Worm (Caenorhabditis elegans) whole organism, late embryonic: ENCODE measurements around the gene acr-21.

Experiments used
- C08G9.2 ChIP-seq: sonication (generic microtip); optimal IDR thresholded peaks from 2 replicates; lab custom pipeline; 2016; ENCODE audit warnings: mild to moderate bottlenecking, missing genetic modification characterization, moderate library complexity, missing compliant biosample characterization
- F13H6.1 ChIP-seq: sonication (generic microtip); optimal IDR thresholded peaks from 2 replicates; lab custom pipeline; 2016; ENCODE audit warnings: missing genetic modification characterization, missing compliant biosample characterization
- K09A11.1 ChIP-seq: sonication (generic microtip); optimal IDR thresholded peaks from 2 replicates; lab custom pipeline; 2017; ENCODE audit warnings: antibody characterized with exemption, mild to moderate bottlenecking, missing genetic modification characterization, missing compliant biosample characterization; ENCODE audit not compliant: insufficient read depth
- ahr-1 ChIP-seq: sonication (generic microtip); optimal IDR thresholded peaks from 2 replicates; lab custom pipeline; 2016; ENCODE audit warnings: missing genetic modification characterization, missing compliant biosample characterization
- ama-1 ChIP-seq: fragments of 150-350 bp; optimal IDR thresholded peaks from 2 replicates; lab custom pipeline; 2014
- ceh-18 ChIP-seq: sonication (generic microtip); optimal IDR thresholded peaks from 2 replicates; lab custom pipeline; 2016; ENCODE audit warnings: missing genetic modification characterization, missing compliant biosample characterization
- ceh-2 ChIP-seq: sonication (generic microtip); optimal IDR thresholded peaks from 2 replicates; lab custom pipeline; 2016; ENCODE audit warnings: missing genotype, missing genetic modification characterization, missing compliant biosample characterization
- ceh-31 ChIP-seq: sonication (generic microtip); optimal IDR thresholded peaks from 2 replicates; lab custom pipeline; 2016; ENCODE audit warnings: missing genetic modification characterization, missing compliant biosample characterization
- ceh-34 ChIP-seq: sonication (generic microtip); optimal IDR thresholded peaks from 2 replicates; lab custom pipeline; 2016; ENCODE audit warnings: mild to moderate bottlenecking, missing genetic modification characterization, missing compliant biosample characterization
- ceh-45 ChIP-seq: fragments of 200-800 bp; sonication (Bioruptor generic); IDR thresholded peaks from 2 replicates; pipeline ENCODE4 v1.3.6; 2022; ENCODE audit warnings: missing genetic modification reagents, missing genetic modification characterization, missing compliant biosample characterization
- che-1 ChIP-seq: sonication (generic microtip); optimal IDR thresholded peaks from 2 replicates; lab custom pipeline; 2016; ENCODE audit warnings: mild to moderate bottlenecking, missing genetic modification characterization, missing compliant biosample characterization
- dve-1 ChIP-seq: sonication (generic microtip); optimal IDR thresholded peaks from 2 replicates; lab custom pipeline; 2017; ENCODE audit warnings: antibody characterized with exemption, mild to moderate bottlenecking, missing genetic modification characterization, missing compliant biosample characterization
- elt-2 ChIP-seq: sonication (generic microtip); optimal IDR thresholded peaks from 2 replicates; lab custom pipeline; 2016; ENCODE audit warnings: missing genetic modification reagents, missing genetic modification characterization, missing compliant biosample characterization
- ets-4 ChIP-seq: sonication (generic microtip); optimal IDR thresholded peaks from 2 replicates; lab custom pipeline; 2016; ENCODE audit warnings: missing genetic modification characterization, missing compliant biosample characterization
- fax-1 ChIP-seq: sonication (generic microtip); optimal IDR thresholded peaks from 2 replicates; lab custom pipeline; 2016; ENCODE audit warnings: missing genotype, missing genetic modification characterization, missing compliant biosample characterization
- fkh-10 ChIP-seq: fragments of 150-350 bp; optimal IDR thresholded peaks from 2 replicates; lab custom pipeline; 2014; ENCODE audit warnings: missing biosample characterization, missing genetic modification reagents, missing genetic modification characterization
- fkh-6 ChIP-seq: sonication (generic microtip); optimal IDR thresholded peaks from 2 replicates; lab custom pipeline; 2016; ENCODE audit warnings: missing genetic modification characterization, missing compliant biosample characterization
- hlh-30 ChIP-seq: sonication (generic microtip); optimal IDR thresholded peaks from 2 replicates; lab custom pipeline; 2017; ENCODE audit warnings: antibody characterized with exemption, missing genetic modification characterization, missing compliant biosample characterization; ENCODE audit not compliant: insufficient read depth
- mec-3 ChIP-seq: sonication (generic microtip); optimal IDR thresholded peaks from 2 replicates; lab custom pipeline; 2016; ENCODE audit warnings: borderline replicate concordance, missing genetic modification characterization, missing compliant biosample characterization
- nfya-1 ChIP-seq: sonication (generic microtip); optimal IDR thresholded peaks from 2 replicates; lab custom pipeline; 2017; ENCODE audit warnings: missing genetic modification characterization, mild to moderate bottlenecking, missing compliant biosample characterization, antibody characterized with exemption, moderate library complexity
- nhr-232 ChIP-seq: sonication (generic microtip); optimal IDR thresholded peaks from 2 replicates; lab custom pipeline; 2016; ENCODE audit warnings: missing genetic modification characterization, missing compliant biosample characterization
- npax-4 ChIP-seq: sonication (generic microtip); optimal IDR thresholded peaks from 2 replicates; lab custom pipeline; 2016; ENCODE audit warnings: missing genetic modification characterization, missing compliant biosample characterization
- odd-2 ChIP-seq: sonication (generic microtip); optimal IDR thresholded peaks from 2 replicates; lab custom pipeline; 2017; ENCODE audit warnings: antibody characterized with exemption, mild to moderate bottlenecking, missing genetic modification characterization, missing compliant biosample characterization
- pax-1 ChIP-seq: fragments of 150-350 bp; optimal IDR thresholded peaks from 2 replicates; lab custom pipeline; 2014; ENCODE audit warnings: missing biosample characterization, missing genetic modification characterization
- pha-2 ChIP-seq: sonication (generic microtip); optimal IDR thresholded peaks from 2 replicates; lab custom pipeline; 2017; ENCODE audit warnings: mild to moderate bottlenecking, missing genetic modification characterization, missing compliant biosample characterization
- pqm-1 ChIP-seq: sonication (generic microtip); optimal IDR thresholded peaks from 2 replicates; lab custom pipeline; 2016; ENCODE audit warnings: missing genetic modification characterization, missing compliant biosample characterization
- sox-2 ChIP-seq: fragments of 200-800 bp; sonication (Bioruptor generic); IDR thresholded peaks from 2 replicates; pipeline ENCODE4 v1.3.6; 2022; ENCODE audit warnings: missing genetic modification reagents, missing genetic modification characterization, missing compliant biosample characterization
- syd-9 ChIP-seq: sonication (generic microtip); optimal IDR thresholded peaks from 2 replicates; lab custom pipeline; 2016; ENCODE audit warnings: mild to moderate bottlenecking, missing genetic modification characterization, moderate library complexity, missing compliant biosample characterization
- tbx-2 ChIP-seq: sonication (generic microtip); optimal IDR thresholded peaks from 2 replicates; lab custom pipeline; 2016; ENCODE audit warnings: missing genetic modification characterization, missing compliant biosample characterization
- tbx-7 ChIP-seq: sonication (generic microtip); optimal IDR thresholded peaks from 2 replicates; lab custom pipeline; 2016; ENCODE audit warnings: missing genotype, missing genetic modification characterization, missing compliant biosample characterization
- unc-42 ChIP-seq: sonication (generic microtip); optimal IDR thresholded peaks from 2 replicates; lab custom pipeline; 2016; ENCODE audit warnings: missing genotype, missing genetic modification characterization, missing compliant biosample characterization
- unc-55 ChIP-seq: sonication (generic microtip); optimal IDR thresholded peaks from 2 replicates; lab custom pipeline; 2017; ENCODE audit warnings: missing biosample characterization, missing genetic modification reagents, missing genetic modification characterization

The acr-21 gene

ce11 chrIII:6606641-6607040 is 25.0 kb downstream of the acr-21 start:
- TF ChIP-seq che-1 (tag; lab: Kevin White, UChicago) (no peak), pha-2 (tag; lab: Kevin White, UChicago) (no peak), ceh-31 (no peak), dve-1 (tag; lab: Kevin White, UChicago) (no peak), sox-2 (no peak), unc-42 (tag; lab: Kevin White, UChicago) (no peak), ama-1 (no peak), ets-4 (tag; lab: Kevin White, UChicago) (no peak), fax-1 (tag; lab: Kevin White, UChicago) (no peak), tbx-7 (tag; lab: Kevin White, UChicago) (no peak), pqm-1 (no peak), pax-1 (tag; lab: Kevin White, UChicago) (no peak), syd-9 (no peak), nhr-232 (no peak), tbx-2 (tag; lab: Kevin White, UChicago) (no peak)

ce11 chrIII:6607067-6607466 is 25.4 kb downstream of the acr-21 start:
- TF ChIP-seq K09A11.1 (tag; lab: Kevin White, UChicago) (no peak), elt-2 (tag; lab: Kevin White, UChicago) (no peak)

- no peak for TF ChIP-seq odd-2 (tag; lab: Kevin White, UChicago)
- TF ChIP-seq nfya-1 (tag; lab: Kevin White, UChicago), result no peak
- TF ChIP-seq, all 69 proteins: peak for 0
Observed at ce11 chrIII:6607646-6608045, 26.0 kb downstream of the acr-21 start.

- TF ChIP-seq nfya-1 (tag; lab: Kevin White, UChicago) (peak; percentile 56), hlh-30 (tag; lab: Kevin White, UChicago) (no peak), ceh-2 (tag; lab: Kevin White, UChicago) (no peak), dve-1 (tag; lab: Kevin White, UChicago) (peak; percentile 50), mec-3 (tag; lab: Kevin White, UChicago) (no peak), tbx-2 (tag; lab: Kevin White, UChicago) (peak; percentile 33), unc-42 (tag; lab: Kevin White, UChicago) (peak; percentile 13), ceh-34 (tag; lab: Kevin White, UChicago) (no peak), F13H6.1 (tag; lab: Kevin White, UChicago) (no peak), ceh-18 (peak; percentile 2), C08G9.2 (tag; lab: Kevin White, UChicago) (no peak), ahr-1 (tag; lab: Kevin White, UChicago) (no peak), npax-4 (tag; lab: Kevin White, UChicago) (no peak), syd-9 (no peak), ceh-45 (GFP tag; lab: Robert Waterston, UW) (no peak), unc-55 (GFP tag; lab: Kevin White, UChicago) (peak; percentile 2)
Observed at ce11 chrIII:6608101-6608672, 26.5 kb downstream of the acr-21 start, which contains the start of the genes mdh-2 and F20H11.4. mdh-2 (minus strand) TSS chrIII:6608106. F20H11.4 (plus strand) TSS chrIII:6608622.

DNA sequence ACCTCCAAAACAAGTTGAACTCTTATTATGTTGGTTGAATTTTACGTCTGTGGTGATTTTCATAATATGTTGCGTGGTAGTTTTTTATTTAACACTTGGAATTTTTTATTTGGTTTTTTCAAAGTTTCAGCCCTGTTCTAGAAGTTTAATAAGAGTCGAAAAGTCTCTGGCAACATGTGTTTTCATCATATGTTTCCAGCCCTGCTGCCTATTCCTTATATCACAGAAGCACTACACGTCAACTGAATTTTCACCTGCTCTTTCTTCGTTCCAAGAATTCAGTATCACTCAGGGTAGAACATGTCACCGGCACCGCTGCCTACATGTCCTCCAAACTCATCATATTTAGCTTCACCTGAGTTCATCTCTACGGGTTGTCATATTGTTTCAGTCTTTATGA is 28.8 kb downstream of the acr-21 start, which contains the start of gene srh-40:
TSS of gene srh-40 (plus strand) at position 301 of the 400 bp plus-strand sequence.
- TF ChIP-seq fkh-6 (tag; lab: Kevin White, UChicago) (no peak), tbx-7 (tag; lab: Kevin White, UChicago) (no peak), fkh-10 (GFP tag; lab: Kevin White, UChicago) (no peak)
